Fruit fly (Drosophila melanogaster): ENCODE results near the gene toy.

dm6 chr4:995958-996357 lies 6.4 kb downstream of the toy start:
- no peak for TF ChIP-seq Dif (GFP tag; optimal IDR thresholded peaks at IDR 0.05; ENCODE audit: partially characterized antibody)
- TF ChIP-seq Sp1 (GFP tag; optimal IDR thresholded peaks at IDR 0.05), result no peak
- TF ChIP-seq Dfd (GFP tag; optimal IDR thresholded peaks at IDR 0.05), result no peak
- no peak for TF ChIP-seq rgr (GFP tag; optimal IDR thresholded peaks at IDR 0.05)
- no peak for TF ChIP-seq Abd-B (GFP tag; optimal IDR thresholded peaks at IDR 0.05)
- TF ChIP-seq CG32264 (GFP tag; optimal IDR thresholded peaks at IDR 0.05), result no peak
- TF ChIP-seq sage (GFP tag; optimal IDR thresholded peaks at IDR 0.05), result no peak
- TF ChIP-seq dmrt93B (GFP tag; optimal IDR thresholded peaks at IDR 0.05), result no peak
- TF ChIP-seq Hnf4 (GFP tag; optimal IDR thresholded peaks at IDR 0.05), result no peak
- TF ChIP-seq OdsH (GFP tag; optimal IDR thresholded peaks at IDR 0.05), result no peak

All from whole organism, wandering third instar larva.